Fruit fly (Drosophila melanogaster): ENCODE results near the gene CG14397.

- TF ChIP-seq insv (optimal IDR thresholded peaks at IDR 0.05): no peak
- no peak for TF ChIP-seq h (optimal IDR thresholded peaks at IDR 0.05)
- no peak for TF ChIP-seq psq (optimal IDR thresholded peaks at IDR 0.05)
- TF ChIP-seq Myc (optimal IDR thresholded peaks at IDR 0.05): no peak
- no peak for TF ChIP-seq ttk (optimal IDR thresholded peaks at IDR 0.05)
Measured at dm6 chr2L:21075105-21075504, 15.9 kb upstream of the CG14397 start, which contains the start of gene tadr.
